Worm (Caenorhabditis elegans) whole organism, dauer: ENCODE measurements around the gene srv-5.

Experiments used
- unc-62 ChIP-seq: sonication (generic microtip); optimal IDR thresholded peaks from 2 replicates; lab custom pipeline; 2017; ENCODE audit warnings: missing biosample characterization, missing genetic modification reagents, missing genetic modification characterization

The srv-5 gene

DNA sequence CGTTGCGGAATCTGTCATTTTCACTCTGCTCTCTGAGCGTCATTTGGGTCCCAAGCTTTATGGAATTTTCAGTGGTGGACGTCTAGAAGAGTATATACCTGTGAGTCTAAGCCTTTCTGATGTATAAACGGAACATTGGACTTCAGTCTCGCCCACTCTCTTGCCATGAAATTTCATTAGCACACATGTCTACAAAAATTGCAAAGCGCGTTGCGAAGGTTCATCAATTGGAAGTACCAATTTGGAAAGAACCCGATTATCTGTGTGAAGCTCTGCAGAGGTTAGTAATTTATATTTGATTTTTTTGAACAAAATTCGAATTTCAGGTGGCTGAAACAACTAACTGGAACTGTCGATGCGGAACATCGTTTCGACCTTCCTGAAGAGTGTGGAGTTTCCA, 37.7 kb downstream of the srv-5 start:
- no peak for TF ChIP-seq unc-62 (GFP tag; lab: Kevin White, UChicago)

DNA sequence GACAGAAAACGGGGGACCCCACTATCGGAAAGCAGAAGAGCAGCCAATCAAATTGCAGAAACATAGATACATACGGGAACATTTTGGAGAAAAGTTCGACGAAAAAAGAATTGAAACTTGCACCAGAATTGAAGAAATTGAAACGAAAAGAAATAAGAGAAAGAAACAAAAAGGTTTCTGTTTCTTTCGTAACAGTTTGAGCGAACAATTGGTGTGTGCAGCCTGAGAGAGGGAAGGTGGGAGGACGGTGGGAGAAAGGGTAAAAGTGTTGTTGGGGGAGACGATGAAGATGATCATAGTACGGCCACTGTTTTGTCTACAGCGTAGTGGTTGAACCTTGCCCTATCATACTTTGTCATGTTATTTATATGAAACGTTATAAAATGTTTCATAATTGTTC, 42.8 kb downstream of the srv-5 start:
- no peak for TF ChIP-seq unc-62 (GFP tag; lab: Kevin White, UChicago)

DNA sequence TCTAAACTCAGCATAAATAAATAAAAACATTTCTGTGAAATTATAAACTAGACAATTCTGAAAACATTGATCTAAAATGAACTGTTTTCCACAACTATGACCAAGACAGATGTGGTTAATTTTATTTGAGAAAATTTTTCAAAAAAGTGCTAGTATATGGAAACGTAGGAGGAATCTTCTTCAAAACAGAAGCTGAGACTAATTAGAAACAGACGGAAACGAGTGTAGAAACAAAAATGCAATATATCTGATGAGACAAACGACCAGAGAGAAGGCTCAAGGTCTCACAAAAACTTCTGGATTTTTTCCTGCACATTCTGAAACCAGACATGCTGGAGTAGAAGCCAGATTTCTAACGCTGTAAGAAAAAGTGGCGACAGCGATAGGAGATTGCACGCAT, 43.8 kb downstream of the srv-5 start:
- TF ChIP-seq unc-62 (GFP tag; lab: Kevin White, UChicago): no peak

DNA sequence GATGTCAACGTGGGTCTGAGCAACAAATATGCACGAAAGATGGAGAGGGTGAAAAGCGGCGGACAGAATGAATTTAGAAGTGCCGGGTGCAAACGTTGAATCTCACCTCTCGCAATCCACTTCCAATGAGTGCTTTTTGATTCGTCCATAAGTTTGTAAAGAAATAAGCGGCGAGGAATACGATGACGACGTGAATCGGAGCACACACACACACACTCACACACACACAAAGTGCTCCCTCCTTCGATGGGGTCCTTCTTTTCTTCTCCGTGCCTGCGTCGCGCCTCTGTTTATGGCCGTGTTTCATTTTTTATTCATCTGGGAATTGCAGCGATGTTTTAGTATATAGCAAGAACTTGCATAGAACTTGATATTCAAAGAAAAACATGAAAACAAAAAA, 45.3 kb downstream of the srv-5 start, which contains the start of gene paf-2:
Gene paf-2, minus strand, starts transcription at position 290 of the 400 bp plus-strand sequence.
- TF ChIP-seq unc-62 (GFP tag; lab: Kevin White, UChicago): no peak

DNA sequence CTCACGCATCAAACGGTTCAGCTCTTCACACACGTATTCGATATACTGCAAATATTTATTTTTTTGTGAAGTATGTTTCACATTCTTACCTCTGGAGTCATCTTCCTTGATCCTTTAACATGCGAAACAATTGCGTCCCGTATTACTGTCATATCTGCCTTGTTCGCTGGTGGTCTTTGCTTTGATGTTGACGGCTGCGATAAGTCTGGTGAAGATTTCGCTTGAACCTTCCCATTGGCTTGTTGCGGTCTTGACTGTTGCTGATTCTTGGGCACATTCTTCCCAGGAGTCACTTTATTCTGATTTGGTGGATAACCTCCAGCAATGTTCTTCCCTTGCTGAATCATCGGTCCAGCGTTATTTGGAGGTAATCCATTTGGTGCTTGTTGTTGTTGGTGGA, 51.1 kb downstream of the srv-5 start:
- no peak for TF ChIP-seq unc-62 (GFP tag; lab: Kevin White, UChicago)
